Worm (Caenorhabditis elegans): Measurements from ENCODE around the gene bed-1.

DNA sequence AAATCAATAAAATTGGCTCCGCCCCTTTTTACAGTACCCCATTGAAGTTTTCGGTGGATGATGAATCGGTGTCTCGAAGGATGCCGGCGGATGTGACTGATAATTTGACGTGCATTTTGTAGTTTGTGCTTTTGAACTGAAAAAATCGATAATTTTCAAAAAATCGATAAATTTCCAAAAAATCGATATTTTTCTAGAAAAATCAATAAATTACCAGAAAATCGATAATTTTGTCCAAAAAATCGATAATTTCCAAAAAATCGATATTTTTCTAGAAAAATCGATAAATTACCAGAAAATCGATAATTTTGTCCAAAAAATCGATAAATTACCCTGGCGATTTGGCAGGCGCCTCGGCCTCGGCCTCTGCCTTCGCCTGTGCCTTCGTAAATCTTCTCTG, 25.2 kb downstream of the bed-1 start:
- TF ChIP-seq cog-1 (tag; optimal IDR thresholded peaks at IDR 0.05) = no peak
- TF ChIP-seq klf-2 (GFP tag; conservative IDR thresholded peaks at IDR 0.05) = no peak
- TF ChIP-seq ref-1 (GFP tag; conservative IDR thresholded peaks at IDR 0.05) = no peak
